Fruit fly (Drosophila melanogaster): ENCODE data around the gene salr.

- no peak for TF ChIP-seq CG9705 (GFP tag; optimal IDR thresholded peaks at IDR 0.05)
- no peak for TF ChIP-seq fru (GFP tag; optimal IDR thresholded peaks at IDR 0.05)
- no peak for TF ChIP-seq br (GFP tag; optimal IDR thresholded peaks at IDR 0.05)
- no peak for TF ChIP-seq OdsH (GFP tag; optimal IDR thresholded peaks at IDR 0.05)
- no peak for TF ChIP-seq pan (optimal IDR thresholded peaks at IDR 0.05)
- no peak for TF ChIP-seq Hnf4 (GFP tag; optimal IDR thresholded peaks at IDR 0.05)
- TF ChIP-seq psq (GFP tag; optimal IDR thresholded peaks at IDR 0.05): no peak
- no peak for TF ChIP-seq lola (GFP tag; optimal IDR thresholded peaks at IDR 0.05)
These were observed 15.5 kb upstream of the salr start, which contains the start of gene CG14926 for dm6 chr2L:11343218-11343617.

Data from whole organism, wandering third instar larva.